Worm (Caenorhabditis elegans) whole organism, late embryonic: ENCODE results near the gene epic-2.

ENCODE experiments used
- F13H6.1 ChIP-seq: sonication (generic microtip); optimal IDR thresholded peaks from 2 replicates; lab custom pipeline; 2016; ENCODE audit warnings: missing genetic modification characterization, missing compliant biosample characterization
- T23F11.4 ChIP-seq: fragments of 200-800 bp; sonication (Bioruptor generic); optimal IDR thresholded peaks from 2 replicates; lab custom pipeline; 2018; ENCODE audit warnings: mild to moderate bottlenecking, missing genetic modification characterization, missing compliant biosample characterization
- elt-2 ChIP-seq: sonication (generic microtip); optimal IDR thresholded peaks from 2 replicates; lab custom pipeline; 2016; ENCODE audit warnings: missing genetic modification reagents, missing genetic modification characterization, missing compliant biosample characterization
- hlh-6 ChIP-seq: sonication (generic microtip); optimal IDR thresholded peaks from 2 replicates; lab custom pipeline; 2016; ENCODE audit warnings: missing genotype, missing genetic modification characterization, missing compliant biosample characterization
- unc-86 ChIP-seq: sonication (generic microtip); optimal IDR thresholded peaks from 2 replicates; lab custom pipeline; 2016; ENCODE audit warnings: missing genetic modification characterization, missing compliant biosample characterization
- zip-5 ChIP-seq: sonication (generic microtip); optimal IDR thresholded peaks from 2 replicates; lab custom pipeline; 2016; ENCODE audit warnings: missing genetic modification characterization, missing compliant biosample characterization

DNA sequence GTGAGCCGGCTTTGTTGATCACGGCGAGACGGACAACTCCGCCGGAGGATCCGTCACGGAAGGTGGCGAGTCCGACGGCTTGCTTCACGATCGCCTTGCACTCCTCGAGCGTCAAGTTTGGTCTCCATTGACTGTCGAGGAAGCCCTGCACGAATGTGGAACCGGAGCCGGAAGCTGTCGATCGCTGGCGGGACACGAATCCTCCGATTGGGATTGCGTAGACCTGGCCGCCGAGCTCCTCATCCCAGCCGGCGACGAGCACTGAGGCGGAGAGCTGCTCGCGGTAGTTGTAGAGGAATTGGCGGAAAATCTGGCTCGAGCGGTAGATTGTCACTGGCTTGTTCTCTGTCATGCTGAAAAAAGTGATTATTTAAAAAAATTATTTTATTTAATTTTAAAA, 11.6 kb upstream of the epic-2 start:
- no peak for TF ChIP-seq T23F11.4
- no peak for TF ChIP-seq unc-86 (tag; lab: Kevin White, UChicago)
- TF ChIP-seq elt-2 = no peak
- no peak for TF ChIP-seq zip-5 (tag; lab: Kevin White, UChicago)
- no peak for TF ChIP-seq F13H6.1 (tag; lab: Kevin White, UChicago)
- no peak for TF ChIP-seq hlh-6
